Worm (Caenorhabditis elegans) whole organism, young adult: Measurements from ENCODE around the gene W02A2.8.

Experiments used
- B0019.2 ChIP-seq: fragments of 200-800 bp; sonication (Bioruptor generic); conservative IDR thresholded peaks from 2 replicates; pipeline ENCODE4 v1.3.6; 2022; ENCODE audit warnings: missing genetic modification reagents, missing genetic modification characterization, missing compliant biosample characterization
- B0261.1 ChIP-seq: sonication (generic microtip); optimal IDR thresholded peaks from 2 replicates; lab custom pipeline; 2016; ENCODE audit warnings: mild to moderate bottlenecking, missing genetic modification characterization, moderate library complexity, missing compliant biosample characterization
- D2030.7 ChIP-seq: fragments of 200-800 bp; sonication (Bioruptor generic); IDR thresholded peaks from 2 replicates; pipeline ENCODE4 v1.3.6; 2022; ENCODE audit warnings: missing genetic modification reagents, missing genetic modification characterization, missing compliant biosample characterization
- F23B12.7 ChIP-seq: sonication (generic microtip); optimal IDR thresholded peaks from 2 replicates; lab custom pipeline; 2017; ENCODE audit warnings: missing genetic modification characterization, mild to moderate bottlenecking, missing compliant biosample characterization, antibody characterized with exemption, moderate library complexity; ENCODE audit not compliant: insufficient read depth
- F33H1.4 ChIP-seq: fragments of 200-800 bp; sonication (Bioruptor generic); IDR thresholded peaks from 2 replicates; pipeline ENCODE4 v1.3.6; 2022; ENCODE audit warnings: missing genetic modification reagents, missing genetic modification characterization, missing compliant biosample characterization
- F49E8.2 ChIP-seq: sonication (generic microtip); optimal IDR thresholded peaks from 3 replicates; lab custom pipeline; 2017; ENCODE audit warnings: missing genetic modification characterization, mild to moderate bottlenecking, missing compliant biosample characterization, antibody characterized with exemption, moderate library complexity; ENCODE audit not compliant: insufficient read depth
- K11D2.4 ChIP-seq: fragments of 200-800 bp; sonication (Bioruptor generic); IDR thresholded peaks from 2 replicates; pipeline ENCODE4 v1.3.6; 2022; ENCODE audit warnings: missing genetic modification reagents, missing genetic modification characterization, missing compliant biosample characterization
- T07F8.4 ChIP-seq: sonication (generic microtip); optimal IDR thresholded peaks from 2 replicates; lab custom pipeline; 2016; ENCODE audit warnings: mild to moderate bottlenecking, missing genetic modification characterization, moderate library complexity, missing compliant biosample characterization
- Y79H2A.3 ChIP-seq: fragments of 200-800 bp; sonication (Bioruptor generic); conservative IDR thresholded peaks from 2 replicates; pipeline ENCODE4 v1.3.6; 2022; ENCODE audit warnings: missing genetic modification reagents, missing genetic modification characterization, missing compliant biosample characterization
- ZK185.1 ChIP-seq: sonication (generic microtip); optimal IDR thresholded peaks from 2 replicates; lab custom pipeline; 2016; ENCODE audit warnings: mild to moderate bottlenecking, missing genetic modification characterization, missing compliant biosample characterization; ENCODE audit not compliant: poor library complexity, severe bottlenecking
- ama-1 ChIP-seq, 3 experiments: fragments of 150-350 bp in 1 of 3; sonication (generic microtip) in 2 of 3; optimal IDR thresholded peaks; 2 replicates each; lab custom pipeline; 2014 to 2018; ENCODE audit warnings: missing biosample characterization in 2 of 3, missing genetic modification characterization in 2 of 3, missing genetic modification reagents in 2 of 3
- athp-1 ChIP-seq: sonication (generic microtip); optimal IDR thresholded peaks from 2 replicates; lab custom pipeline; 2017; ENCODE audit warnings: mild to moderate bottlenecking, missing genetic modification characterization, missing compliant biosample characterization
- attf-3 ChIP-seq: fragments of 200-800 bp; sonication (Bioruptor generic); conservative IDR thresholded peaks from 2 replicates; pipeline ENCODE4 v1.3.6; 2022; ENCODE audit warnings: missing genetic modification reagents, missing genetic modification characterization, missing compliant biosample characterization
- attf-6 ChIP-seq: fragments of 200-800 bp; sonication (Bioruptor generic); IDR thresholded peaks from 2 replicates; pipeline ENCODE4 v1.3.6; 2022; ENCODE audit warnings: missing genetic modification reagents, missing genetic modification characterization, missing compliant biosample characterization
- ceh-100 ChIP-seq: fragments of 200-800 bp; sonication (Bioruptor generic); IDR thresholded peaks from 2 replicates; pipeline ENCODE4 v1.3.6; 2022; ENCODE audit warnings: missing genetic modification reagents, missing genetic modification characterization, missing compliant biosample characterization
- efl-1 ChIP-seq: fragments of 150-350 bp; optimal IDR thresholded peaks from 2 replicates; lab custom pipeline; 2014; ENCODE audit warnings: missing biosample characterization, missing genetic modification reagents, missing genetic modification characterization
- ekl-4 ChIP-seq: fragments of 200-800 bp; sonication (Bioruptor generic); IDR thresholded peaks from 2 replicates; pipeline ENCODE4 v1.3.6; 2022; ENCODE audit warnings: missing genetic modification reagents, missing genetic modification characterization, missing compliant biosample characterization
- fkh-3 ChIP-seq: sonication (generic microtip); optimal IDR thresholded peaks from 2 replicates; lab custom pipeline; 2016; ENCODE audit warnings: mild to moderate bottlenecking, missing genetic modification characterization, missing compliant biosample characterization
- him-1 ChIP-seq: sonication (generic microtip); optimal IDR thresholded peaks from 2 replicates; lab custom pipeline; 2016; ENCODE audit warnings: missing genotype, missing genetic modification reagents, missing genetic modification characterization, missing compliant biosample characterization
- hlh-12 ChIP-seq: sonication (generic microtip); optimal IDR thresholded peaks from 2 replicates; lab custom pipeline; 2016; ENCODE audit warnings: missing genetic modification characterization, missing compliant biosample characterization
- hmg-1.2 ChIP-seq: fragments of 200-800 bp; sonication (Bioruptor generic); IDR thresholded peaks from 2 replicates; pipeline ENCODE4 v1.3.6; 2022; ENCODE audit warnings: missing genetic modification reagents, missing genetic modification characterization, missing compliant biosample characterization
- hsf-1 ChIP-seq: fragments of 200-800 bp; sonication (Bioruptor generic); IDR thresholded peaks from 2 replicates; pipeline ENCODE4 v1.3.6; 2022; ENCODE audit warnings: missing genetic modification reagents, missing genetic modification characterization, missing compliant biosample characterization
- lag-1 ChIP-seq: fragments of 200-800 bp; sonication (Bioruptor generic); IDR thresholded peaks from 2 replicates; pipeline ENCODE4 v1.3.6; 2022; ENCODE audit warnings: missing genetic modification reagents, missing genetic modification characterization, missing compliant biosample characterization
- lin-26 ChIP-seq: fragments of 200-800 bp; sonication (Bioruptor generic); IDR thresholded peaks from 2 replicates; pipeline ENCODE4 v1.3.6; 2022; ENCODE audit warnings: missing genetic modification reagents, missing genetic modification characterization, missing compliant biosample characterization
- lin-40 ChIP-seq: sonication (generic microtip); optimal IDR thresholded peaks from 2 replicates; lab custom pipeline; 2016; ENCODE audit warnings: missing genetic modification characterization, mild to moderate bottlenecking, missing compliant biosample characterization, missing genotype, missing genetic modification reagents
- lir-1 ChIP-seq: fragments of 200-800 bp; sonication (Bioruptor generic); conservative IDR thresholded peaks from 2 replicates; pipeline ENCODE4 v1.3.6; 2022; ENCODE audit warnings: missing genetic modification reagents, missing genetic modification characterization, missing compliant biosample characterization
- lsl-1 ChIP-seq: fragments of 200-800 bp; sonication (Bioruptor generic); optimal IDR thresholded peaks from 2 replicates; lab custom pipeline; 2018; ENCODE audit warnings: mild to moderate bottlenecking, missing genetic modification characterization, moderate library complexity, missing compliant biosample characterization
- madf-3 ChIP-seq: fragments of 200-800 bp; sonication (Bioruptor generic); IDR thresholded peaks from 2 replicates; pipeline ENCODE4 v1.3.6; 2022; ENCODE audit warnings: missing genetic modification reagents, missing genetic modification characterization, missing compliant biosample characterization
- madf-8 ChIP-seq: fragments of 200-800 bp; sonication (Bioruptor generic); conservative IDR thresholded peaks from 2 replicates; pipeline ENCODE4 v1.3.6; 2022; ENCODE audit warnings: missing genetic modification reagents, missing genetic modification characterization, missing compliant biosample characterization
- mes-4 ChIP-seq: sonication (generic microtip); optimal IDR thresholded peaks from 2 replicates; lab custom pipeline; 2016; ENCODE audit warnings: missing genotype, missing genetic modification characterization, missing compliant biosample characterization
- mxl-1 ChIP-seq: sonication (generic microtip); optimal IDR thresholded peaks from 2 replicates; lab custom pipeline; 2016; ENCODE audit warnings: missing genetic modification characterization, missing compliant biosample characterization
- nhr-179 ChIP-seq: sonication (generic microtip); optimal IDR thresholded peaks from 2 replicates; lab custom pipeline; 2016; ENCODE audit warnings: mild to moderate bottlenecking, missing genetic modification characterization, missing compliant biosample characterization
- nhr-80 ChIP-seq: sonication (generic microtip); optimal IDR thresholded peaks from 2 replicates; lab custom pipeline; 2016; ENCODE audit warnings: missing genetic modification characterization, missing compliant biosample characterization
- pbrm-1 ChIP-seq: fragments of 200-800 bp; sonication (Bioruptor generic); IDR thresholded peaks from 2 replicates; pipeline ENCODE4 v1.3.6; 2022; ENCODE audit warnings: missing genetic modification reagents, missing genetic modification characterization, missing compliant biosample characterization
- rec-8 ChIP-seq, 2 experiments: sonication (generic microtip); optimal IDR thresholded peaks; 2 replicates each; lab custom pipeline; 2016; ENCODE audit warnings: mild to moderate bottlenecking in 2 of 2, missing genetic modification characterization in 2 of 2, missing genetic modification reagents in 2 of 2, missing genotype in 2 of 2, missing biosample characterization in 1 of 2, missing compliant biosample characterization in 1 of 2, moderate library complexity in 1 of 2
- rpc-1 ChIP-seq, 2 experiments: fragments of 150-350 bp in 1 of 2; sonication (generic microtip) in 1 of 2; optimal IDR thresholded peaks; 2 replicates each; lab custom pipeline; 2014 to 2018; ENCODE audit warnings: missing biosample characterization in 1 of 2, missing genetic modification characterization in 1 of 2, missing genetic modification reagents in 1 of 2, missing genotype in 1 of 2
- snpc-1.1 ChIP-seq: sonication (generic microtip); optimal IDR thresholded peaks from 2 replicates; lab custom pipeline; 2017; ENCODE audit warnings: missing genetic modification characterization, mild to moderate bottlenecking, missing compliant biosample characterization, antibody characterized with exemption, moderate library complexity, missing genotype, missing genetic modification reagents; ENCODE audit not compliant: insufficient read depth
- snpc-4 ChIP-seq, 5 experiments: fragments of 150-350 bp in 1 of 5; sonication (generic microtip) in 4 of 5; optimal IDR thresholded peaks; 2 replicates each; lab custom pipeline; 2014 to 2018; ENCODE audit warnings: missing genetic modification characterization in 5 of 5, missing biosample characterization in 3 of 5, antibody characterized with exemption in 2 of 5, mild to moderate bottlenecking in 2 of 5, missing compliant biosample characterization in 2 of 5, missing genotype in 2 of 5, moderate library complexity in 2 of 5, missing genetic modification reagents in 1 of 5
- tbx-9 ChIP-seq: sonication (generic microtip); optimal IDR thresholded peaks from 2 replicates; lab custom pipeline; 2016; ENCODE audit warnings: borderline replicate concordance, missing genetic modification characterization, inconsistent platforms, missing compliant biosample characterization
- ztf-18 ChIP-seq: sonication (generic microtip); optimal IDR thresholded peaks from 2 replicates; lab custom pipeline; 2016; ENCODE audit warnings: missing genotype, mild to moderate bottlenecking, missing genetic modification characterization, missing compliant biosample characterization
- ztf-25 ChIP-seq: fragments of 200-800 bp; sonication (Bioruptor generic); IDR thresholded peaks from 2 replicates; pipeline ENCODE4 v1.3.6; 2022; ENCODE audit warnings: missing genetic modification reagents, missing genetic modification characterization, missing compliant biosample characterization
- ztf-28 ChIP-seq: fragments of 200-800 bp; sonication (Bioruptor generic); IDR thresholded peaks from 2 replicates; pipeline ENCODE4 v1.3.6; 2022; ENCODE audit warnings: missing genetic modification reagents, missing genetic modification characterization, missing compliant biosample characterization
- ztf-3 ChIP-seq: fragments of 200-800 bp; sonication (Bioruptor generic); optimal IDR thresholded peaks from 2 replicates; lab custom pipeline; 2018; ENCODE audit warnings: mild to moderate bottlenecking, missing genetic modification characterization, missing compliant biosample characterization

W02A2.8 gene

DNA sequence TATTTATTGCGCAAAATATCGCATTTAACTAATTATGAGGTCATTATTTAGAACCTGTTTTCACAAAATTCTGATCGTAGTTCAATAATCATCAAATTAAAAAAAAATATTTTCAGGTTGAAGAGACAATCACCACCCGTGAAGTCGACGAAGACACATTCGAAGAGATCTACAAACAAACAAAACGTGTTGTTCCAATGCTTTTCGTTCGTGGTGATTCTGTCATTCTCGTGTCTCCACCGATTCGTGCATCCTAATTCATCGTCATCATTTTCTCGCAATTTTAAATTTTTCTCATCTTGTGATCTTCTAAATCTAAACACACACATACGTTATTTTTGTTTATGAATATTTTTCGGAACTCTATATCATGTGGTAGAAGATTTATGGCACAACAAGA, 30.4 kb upstream of the W02A2.8 start (continued):
- TF ChIP-seq mes-4 (no peak), B0019.2 (GFP tag; lab: Robert Waterston, UW) (no peak), F23B12.7 (tag; lab: Kevin White, UChicago) (no peak), rpc-1 (optimal IDR thresholded peaks at IDR 0.05; lab: Kevin White, UChicago) (no peak), rpc-1 (tag; optimal IDR thresholded peaks at IDR 0.05; lab: Kevin White, UChicago) (no peak), ceh-100 (no peak), F33H1.4 (GFP tag; lab: Robert Waterston, UW) (no peak), K11D2.4 (GFP tag; lab: Robert Waterston, UW) (peak; percentile 60), ama-1 (optimal IDR thresholded peaks at IDR 0.05; lab: Kevin White, UChicago) (peak; percentile 62), ama-1 (GFP tag; optimal IDR thresholded peaks at IDR 0.05; lab: Kevin White, UChicago) (no peak), athp-1 (no peak)

DNA sequence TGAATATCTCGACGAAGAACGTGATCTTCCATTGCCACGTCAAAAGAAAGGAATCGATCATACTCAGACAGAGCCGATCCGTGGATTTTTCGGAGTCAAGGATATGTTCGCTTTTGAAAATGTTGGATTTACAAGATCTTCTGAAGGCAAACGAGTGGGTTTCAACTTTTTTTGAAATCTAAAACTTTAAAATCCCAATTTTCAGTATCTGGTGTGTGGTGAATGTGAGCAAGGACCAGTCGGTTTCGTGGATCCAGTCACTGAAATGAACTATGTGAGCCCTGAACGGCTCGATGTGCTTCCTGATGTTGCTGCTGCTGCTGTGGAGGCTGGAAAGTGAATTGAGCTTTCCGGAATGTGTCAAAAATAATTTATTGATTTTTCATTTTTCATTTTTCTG, 28.5 kb upstream of the W02A2.8 start, which contains the start of gene lsm-3:
TSS of gene lsm-3 (plus strand) at position 301 of the 400 bp plus-strand sequence.
- no peak for TF ChIP-seq attf-3 (GFP tag; lab: Robert Waterston, UW)
- TF ChIP-seq rec-8 (tag; optimal IDR thresholded peaks at IDR 0.05; lab: Kevin White, UChicago) = no peak
- no peak for TF ChIP-seq B0261.1 (tag; lab: Kevin White, UChicago)
- no peak for TF ChIP-seq attf-6 (GFP tag; lab: Robert Waterston, UW)
- TF ChIP-seq fkh-3 (tag; lab: Kevin White, UChicago) = no peak
- no peak for TF ChIP-seq madf-3 (GFP tag; lab: Robert Waterston, UW)
- TF ChIP-seq F49E8.2 = no peak
- TF ChIP-seq ceh-100 = no peak
- TF ChIP-seq lin-26 = no peak
- TF ChIP-seq tbx-9 = no peak
- TF ChIP-seq hlh-12 (tag; lab: Kevin White, UChicago) = no peak
- no peak for TF ChIP-seq him-1 (tag; lab: Kevin White, UChicago)
- TF ChIP-seq nhr-179 (tag; lab: Kevin White, UChicago) = no peak
- TF ChIP-seq lsl-1 (GFP tag; lab: Kevin White, UChicago) = no peak
- no peak for TF ChIP-seq pbrm-1

DNA sequence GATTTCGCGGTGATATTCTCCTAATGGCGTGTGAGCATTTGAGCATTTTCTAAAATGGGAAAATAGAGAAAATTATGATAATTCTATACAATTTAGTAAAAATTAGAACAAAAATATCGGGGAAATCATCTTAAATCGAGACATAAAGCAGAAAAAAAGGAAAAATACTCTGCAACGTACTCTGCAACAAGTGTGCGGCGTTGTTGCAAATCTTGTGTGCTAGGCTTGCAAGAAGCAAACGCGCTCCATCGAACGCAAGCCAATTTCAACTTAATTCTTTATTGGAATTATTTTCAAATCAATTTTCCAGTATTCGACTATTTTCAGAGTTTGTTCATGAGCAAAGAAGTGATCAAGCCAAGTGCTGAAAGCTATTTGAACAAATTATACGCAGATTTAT, 27.7 kb upstream of the W02A2.8 start, which contains the start of the genes Y62E10A.20, Y62E10A.23 and mdt-9:
TSS of gene Y62E10A.20 (minus strand) at position 49 of the 400 bp plus-strand sequence.
TSS of gene Y62E10A.23 (plus strand) at position 282 of the 400 bp plus-strand sequence.
TSS of gene mdt-9 (plus strand) at position 338 of the 400 bp plus-strand sequence.
- peak; percentile 47 for TF ChIP-seq lin-40 (tag; lab: Kevin White, UChicago)
- TF ChIP-seq ztf-3 (GFP tag; lab: Kevin White, UChicago) = no peak
- peak; percentile 41 for TF ChIP-seq lsl-1 (GFP tag; lab: Kevin White, UChicago)
- TF ChIP-seq mxl-1 (tag; lab: Kevin White, UChicago) = no peak
- no peak for TF ChIP-seq Y79H2A.3 (GFP tag; lab: Robert Waterston, UW)
- no peak for TF ChIP-seq ekl-4 (GFP tag; lab: Robert Waterston, UW)
- no peak for TF ChIP-seq tbx-9
- TF ChIP-seq efl-1 = peak; percentile 38
- peak; percentile 17 for TF ChIP-seq ZK185.1 (tag; lab: Kevin White, UChicago)
- peak; percentile 61 for TF ChIP-seq snpc-1.1 (tag; lab: Kevin White, UChicago)
- no peak for TF ChIP-seq hsf-1 (GFP tag; lab: Robert Waterston, UW)
- TF ChIP-seq fkh-3 (tag; lab: Kevin White, UChicago) = no peak
- TF ChIP-seq ztf-18 = peak; percentile 39
- TF ChIP-seq ceh-100 = peak; percentile 63
- TF ChIP-seq athp-1 = no peak
- TF ChIP-seq T07F8.4 (tag; lab: Kevin White, UChicago) = no peak
- no peak for TF ChIP-seq B0261.1 (tag; lab: Kevin White, UChicago)
- peak; percentile 40 for TF ChIP-seq D2030.7 (GFP tag; lab: Robert Waterston, UW)
- TF ChIP-seq snpc-4 (GFP tag; optimal IDR thresholded peaks at IDR 0.05; lab: Kevin White, UChicago) = no peak
- peak; percentile 5 to 81 (median 66) for TF ChIP-seq snpc-4 (tag; optimal IDR thresholded peaks at IDR 0.05; lab: Kevin White, UChicago)
- TF ChIP-seq F49E8.2 = peak; percentile 69
- TF ChIP-seq ztf-28 = no peak
- no peak for TF ChIP-seq K11D2.4 (GFP tag; lab: Robert Waterston, UW)
- no peak for TF ChIP-seq nhr-80 (tag; lab: Kevin White, UChicago)
- TF ChIP-seq lir-1 = no peak
- TF ChIP-seq B0019.2 (GFP tag; lab: Robert Waterston, UW) = no peak
- no peak for TF ChIP-seq madf-8
- TF ChIP-seq lag-1 (GFP tag; lab: Robert Waterston, UW) = no peak
- TF ChIP-seq ztf-25 = no peak
- TF ChIP-seq hmg-1.2 (GFP tag; lab: Robert Waterston, UW) = no peak
